Fruit fly (Drosophila melanogaster): ENCODE results near the gene CG17154.
A peak's percentile ranks its signal among the peaks of the same experiment; 100 is the strongest.

CG17154 gene

DNA sequence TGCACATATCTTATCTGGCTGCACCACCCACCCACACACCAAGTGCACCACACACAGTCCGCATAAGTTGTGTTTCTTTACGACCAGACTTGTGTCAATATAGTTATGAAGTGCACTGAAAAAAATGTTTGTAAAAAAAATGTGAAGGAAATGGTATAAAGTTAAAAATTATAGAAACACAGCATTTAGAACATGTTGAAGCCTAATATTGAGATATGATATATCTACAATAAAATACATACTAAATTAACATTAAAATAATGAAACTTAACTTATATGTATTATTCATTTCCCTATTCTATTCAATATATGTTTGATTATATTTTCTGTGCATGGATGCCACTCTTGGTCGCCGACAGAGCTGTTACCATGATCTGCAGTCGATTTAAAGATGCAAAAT is 24.5 kb downstream of the CG17154 start (continued):
- peak; percentile 2 for TF ChIP-seq acj6 (GFP tag; optimal IDR thresholded peaks at IDR 0.05)
- no peak for TF ChIP-seq CG11294 (GFP tag; IDR thresholded peaks at IDR 0.05)
- peak; percentile 75 for TF ChIP-seq Eip78C (GFP tag)
- TF ChIP-seq CG32006 (GFP tag; optimal IDR thresholded peaks at IDR 0.05): peak; percentile 42
- TF ChIP-seq Gug (GFP tag; IDR thresholded peaks at IDR 0.05): no peak
- TF ChIP-seq lz (GFP tag; optimal IDR thresholded peaks at IDR 0.05): no peak
- TF ChIP-seq Ets96B (tag; optimal IDR thresholded peaks at IDR 0.05): peak; percentile 57
- TF ChIP-seq svp (GFP tag): peak; percentile 73
- TF ChIP-seq CG6163 (GFP tag; IDR thresholded peaks at IDR 0.05): 0 out of 3 replicates have a peak, but pooled peaks have one; percentile 26
- peak; percentile 48 for TF ChIP-seq CG15336 (GFP tag; IDR thresholded peaks at IDR 0.05)
- no peak for TF ChIP-seq Lpt (GFP tag; optimal IDR thresholded peaks at IDR 0.05)
- TF ChIP-seq salr (GFP tag; optimal IDR thresholded peaks at IDR 0.05): peak in 1 of 2 experiments; percentile 45
- TF ChIP-seq OdsH (GFP tag; optimal IDR thresholded peaks at IDR 0.05): no peak
- no peak for TF ChIP-seq CG11762 (GFP tag; optimal IDR thresholded peaks at IDR 0.05; ENCODE audit: insufficient read depth)
- no peak for TF ChIP-seq net (GFP tag; optimal IDR thresholded peaks at IDR 0.05)
- no peak for TF ChIP-seq fkh (GFP tag; optimal IDR thresholded peaks at IDR 0.05)
- no peak for TF ChIP-seq CG1621 (tag; optimal IDR thresholded peaks at IDR 0.05)
- TF ChIP-seq CG16779 (tag; optimal IDR thresholded peaks at IDR 0.05): no peak

DNA sequence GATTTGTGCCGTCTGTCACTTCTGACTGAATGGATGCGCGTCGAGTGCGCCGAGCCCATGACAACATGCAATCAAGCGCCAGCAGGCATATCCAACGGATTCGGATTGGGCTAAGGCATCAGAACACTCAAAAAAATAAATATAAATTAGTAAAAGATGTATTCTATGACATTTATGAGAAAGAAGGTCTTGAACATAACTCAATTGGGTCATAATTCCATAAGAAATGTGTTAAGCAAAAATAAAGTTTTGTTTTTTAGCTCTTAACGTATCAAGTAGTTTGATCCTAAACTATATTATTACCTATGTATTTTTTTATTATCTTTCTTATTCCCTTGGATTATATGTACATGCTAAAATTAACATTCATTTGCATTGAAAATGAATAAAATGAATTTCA is 25.2 kb downstream of the CG17154 start:
- TF ChIP-seq svp (GFP tag): no peak
- no peak for TF ChIP-seq CG4318 (GFP tag; optimal IDR thresholded peaks at IDR 0.05)
- TF ChIP-seq CG16779 (tag; optimal IDR thresholded peaks at IDR 0.05): no peak
- no peak for TF ChIP-seq CG8319 (GFP tag; optimal IDR thresholded peaks at IDR 0.05)
- TF ChIP-seq net (GFP tag; optimal IDR thresholded peaks at IDR 0.05): no peak
- peak; percentile 3 for TF ChIP-seq CG6854 (GFP tag; optimal IDR thresholded peaks at IDR 0.05)
- TF ChIP-seq CG7368 (GFP tag; optimal IDR thresholded peaks at IDR 0.05): no peak
- no peak for TF ChIP-seq Hr39 (GFP tag; optimal IDR thresholded peaks at IDR 0.05)
- no peak for TF ChIP-seq CG31627 (GFP tag; optimal IDR thresholded peaks at IDR 0.05)
- no peak for TF ChIP-seq fd59A (GFP tag; optimal IDR thresholded peaks at IDR 0.05)
- no peak for TF ChIP-seq dac (GFP tag; optimal IDR thresholded peaks at IDR 0.05)
- TF ChIP-seq Ets96B (tag; optimal IDR thresholded peaks at IDR 0.05): peak; percentile 59
- TF ChIP-seq topi (GFP tag; optimal IDR thresholded peaks at IDR 0.05): no peak
- TF ChIP-seq vri (GFP tag; optimal IDR thresholded peaks at IDR 0.05): no peak
- no peak for TF ChIP-seq CG11902 (GFP tag; optimal IDR thresholded peaks at IDR 0.05)
- no peak for TF ChIP-seq Sox14 (GFP tag; optimal IDR thresholded peaks at IDR 0.05)
- TF ChIP-seq lz (GFP tag; optimal IDR thresholded peaks at IDR 0.05): no peak
- no peak for TF ChIP-seq dsx (GFP tag; optimal IDR thresholded peaks at IDR 0.05; ENCODE audit: poor library complexity, severe bottlenecking)
- TF ChIP-seq CG10669 (GFP tag; optimal IDR thresholded peaks at IDR 0.05): no peak
- no peak for TF ChIP-seq Sox15 (GFP tag; optimal IDR thresholded peaks at IDR 0.05)
- TF ChIP-seq Met (GFP tag; optimal IDR thresholded peaks at IDR 0.05): no peak
- TF ChIP-seq Hr38 (GFP tag; optimal IDR thresholded peaks at IDR 0.05): no peak
- no peak for TF ChIP-seq CG34406 (GFP tag; optimal IDR thresholded peaks at IDR 0.05)
- TF ChIP-seq achi (GFP tag; optimal IDR thresholded peaks at IDR 0.05): no peak
- peak; percentile 45 for TF ChIP-seq CG3032 (tag; optimal IDR thresholded peaks at IDR 0.05)
- no peak for TF ChIP-seq CG6808 (GFP tag; optimal IDR thresholded peaks at IDR 0.05)
- no peak for TF ChIP-seq CG9139 (GFP tag; optimal IDR thresholded peaks at IDR 0.05)
- no peak for TF ChIP-seq CG6276 (GFP tag; optimal IDR thresholded peaks at IDR 0.05)
- TF ChIP-seq fkh (GFP tag; optimal IDR thresholded peaks at IDR 0.05): no peak
- TF ChIP-seq OdsH (GFP tag; optimal IDR thresholded peaks at IDR 0.05): no peak
- no peak for TF ChIP-seq Gug (GFP tag; IDR thresholded peaks at IDR 0.05)
- no peak for TF ChIP-seq Sox102F (GFP tag; optimal IDR thresholded peaks at IDR 0.05)
- TF ChIP-seq CG8632 (GFP tag; optimal IDR thresholded peaks at IDR 0.05): no peak
- TF ChIP-seq pdm3 (GFP tag; optimal IDR thresholded peaks at IDR 0.05): peak; percentile 13
- peak; percentile 75 for TF ChIP-seq Eip78C (GFP tag)
- TF ChIP-seq CG6163 (GFP tag; IDR thresholded peaks at IDR 0.05): 0 out of 3 replicates have a peak, but pooled peaks have one; percentile 40
- no peak for TF ChIP-seq Hr4 (GFP tag; optimal IDR thresholded peaks at IDR 0.05)
- no peak for TF ChIP-seq CG10631 (GFP tag; optimal IDR thresholded peaks at IDR 0.05)
- no peak for TF ChIP-seq acj6 (GFP tag; optimal IDR thresholded peaks at IDR 0.05)
- no peak for TF ChIP-seq Eip93F (GFP tag; optimal IDR thresholded peaks at IDR 0.05)
- no peak for TF ChIP-seq Lpt (GFP tag; optimal IDR thresholded peaks at IDR 0.05)
- TF ChIP-seq esn (GFP tag; optimal IDR thresholded peaks at IDR 0.05): no peak
- no peak for TF ChIP-seq CG11762 (GFP tag; optimal IDR thresholded peaks at IDR 0.05; ENCODE audit: insufficient read depth)

All from whole organism, prepupa.